Worm (Caenorhabditis elegans): ENCODE results near the gene kvs-3.

The kvs-3 gene

DNA sequence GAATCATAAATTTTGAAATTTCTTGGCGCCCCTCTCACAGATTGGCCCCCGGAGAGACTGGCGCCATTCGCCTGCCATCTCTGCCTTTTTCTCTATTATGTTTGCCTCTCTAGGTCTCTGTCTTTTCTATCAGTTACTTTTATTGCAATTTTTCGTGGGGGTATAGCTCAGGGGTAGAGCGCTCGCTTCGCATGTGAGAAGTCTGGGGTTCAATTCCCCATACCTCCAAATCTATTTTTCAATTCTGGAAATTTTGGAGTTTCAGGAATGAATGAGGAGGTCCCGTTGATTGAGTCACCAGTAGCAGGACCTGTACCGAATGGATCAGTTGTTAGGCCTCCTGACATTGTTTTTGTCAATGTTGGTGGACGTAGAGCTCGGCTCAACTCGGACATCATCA lies at the start of gene kvs-3 (continued):
- TF ChIP-seq ceh-28 (tag; optimal IDR thresholded peaks at IDR 0.05) (no peak), skn-1 (tag; optimal IDR thresholded peaks at IDR 0.05) (no peak), sdz-12 (GFP tag; optimal IDR thresholded peaks at IDR 0.05) (peak; percentile 44), madf-5 (GFP tag; IDR thresholded peaks at IDR 0.05) (peak in 1 of 2 experiments; percentile 94; a peak in 2 of 4 replicates), lin-13 (GFP tag; optimal IDR thresholded peaks at IDR 0.05) (peak; percentile 11), daf-16 (GFP tag; optimal IDR thresholded peaks at IDR 0.05) (peak; percentile 48 to 85), daf-16 (tag; optimal IDR thresholded peaks at IDR 0.05) (no peak), unc-130 (GFP tag; optimal IDR thresholded peaks at IDR 0.05) (peak; percentile 22), snpc-4 (tag; optimal IDR thresholded peaks at IDR 0.05) (no peak), tag-97 (GFP tag; IDR thresholded peaks at IDR 0.05) (0 out of 2 replicates have a peak, but pooled peaks have one; percentile 52), dpl-1 (GFP tag; optimal IDR thresholded peaks at IDR 0.05) (peak; percentile 4), hif-1 (tag; optimal IDR thresholded peaks at IDR 0.05) (peak in 1 of 2 experiments; percentile 62), vab-7 (GFP tag; IDR thresholded peaks at IDR 0.05) (peak; percentile 95), ceh-32 (tag; optimal IDR thresholded peaks at IDR 0.05; ENCODE audit: poor library complexity) (no peak), madf-9 (GFP tag; conservative IDR thresholded peaks at IDR 0.05) (peak; percentile 80), fos-1 (tag; optimal IDR thresholded peaks at IDR 0.05) (no peak), zip-11 (GFP tag; IDR thresholded peaks at IDR 0.05) (peak; percentile 82; the same call in 1 of the 2 replicates), php-3 (GFP tag; IDR thresholded peaks at IDR 0.05) (peak; percentile 92), nhr-48 (tag; optimal IDR thresholded peaks at IDR 0.05) (peak; percentile 55), lir-3 (tag; optimal IDR thresholded peaks at IDR 0.05) (peak; percentile 69), F37D6.2 (tag; optimal IDR thresholded peaks at IDR 0.05) (peak; percentile 43), lin-15B (tag; optimal IDR thresholded peaks at IDR 0.05) (no peak), nhr-42 (GFP tag; IDR thresholded peaks at IDR 0.05) (no peak), rbr-2 (tag; optimal IDR thresholded peaks at IDR 0.05) (peak; percentile 73), nhr-41 (GFP tag; IDR thresholded peaks at IDR 0.05) (peak; percentile 97), zag-1 (tag; optimal IDR thresholded peaks at IDR 0.05) (no peak), zfp-3 (GFP tag; conservative IDR thresholded peaks at IDR 0.05) (peak; percentile 76), F26F4.8 (GFP tag; conservative IDR thresholded peaks at IDR 0.05) (peak; percentile 98), zip-2 (tag; optimal IDR thresholded peaks at IDR 0.05) (peak; percentile 37), lim-7 (GFP tag; IDR thresholded peaks at IDR 0.05) (peak; percentile 98; the same call in 1 of the 2 replicates), egl-43 (GFP tag; IDR thresholded peaks at IDR 0.05) (no peak), set-16 (GFP tag; IDR thresholded peaks at IDR 0.05) (no peak), spr-1 (tag; optimal IDR thresholded peaks at IDR 0.05) (peak; percentile 74), nhr-11 (tag; optimal IDR thresholded peaks at IDR 0.05) (no peak), mxl-3 (GFP tag; optimal IDR thresholded peaks at IDR 0.05) (no peak), mep-1 (tag; optimal IDR thresholded peaks at IDR 0.05) (no peak), F49E8.2 (tag; optimal IDR thresholded peaks at IDR 0.05; ENCODE audit: borderline replicate concordance) (peak; percentile 20), tra-1 (GFP tag; IDR thresholded peaks at IDR 0.05) (peak; percentile 97), Y105C5A.15 (GFP tag; IDR thresholded peaks at IDR 0.05) (peak; percentile 98), ama-1 (optimal IDR thresholded peaks at IDR 0.05) (no peak), arid-1 (GFP tag; conservative IDR thresholded peaks at IDR 0.05) (peak; percentile 93; the same call in 1 of the 2 replicates), ctbp-1 (GFP tag; IDR thresholded peaks at IDR 0.05) (peak; percentile 89), daf-8 (GFP tag; IDR thresholded peaks at IDR 0.05) (0 out of 2 replicates have a peak, but pooled peaks have one; percentile 76), F44E2.7 (GFP tag; IDR thresholded peaks at IDR 0.05) (peak; percentile 96), nhr-6 (tag; optimal IDR thresholded peaks at IDR 0.05) (no peak), unc-39 (tag; optimal IDR thresholded peaks at IDR 0.05) (no peak), attf-4 (tag; optimal IDR thresholded peaks at IDR 0.05) (no peak), mdt-29 (GFP tag; IDR thresholded peaks at IDR 0.05) (no peak; the same call in 1 of the 2 replicates), ZK337.2 (GFP tag; IDR thresholded peaks at IDR 0.05) (peak; percentile 82), F10B5.3 (tag; optimal IDR thresholded peaks at IDR 0.05) (peak; percentile 43), hlh-11 (tag; optimal IDR thresholded peaks at IDR 0.05) (no peak), duxl-1 (tag; optimal IDR thresholded peaks at IDR 0.05; ENCODE audit: poor library complexity) (no peak)

Data from whole organism, L4 larva.